Fruit fly (Drosophila melanogaster) S2 (cell line): ENCODE data around the gene Lam.

Experiments
- CG8478 ChIP-seq: fragments of >200 bp; optimal IDR thresholded peaks from 2 replicates; lab custom pipeline; 2018
- CTCF ChIP-seq, 2 experiments: fragments of >200 bp; optimal IDR thresholded peaks; 2 replicates each; lab custom pipeline; 2018

dm6 chr2L:5567103-5567502 is 24.8 kb downstream of the Lam start:
- no peak for TF ChIP-seq CTCF (optimal IDR thresholded peaks at IDR 0.05; lab: Kevin White, UChicago)
- TF ChIP-seq CG8478 (lab: Kevin White, UChicago), result no peak
